Fruit fly (Drosophila melanogaster) whole organism, pupa: ENCODE results near the gene LeuRS.
A peak's percentile ranks its signal among the peaks of the same experiment; 100 is the strongest.

Experiments used
- CG10348 ChIP-seq: fragments of 200-800 bp; sonication (Bioruptor generic); IDR thresholded peaks from 2 replicates; pipeline ENCODE4 v1.3.6; 2022; ENCODE audit warnings: missing biosample characterization, missing genetic modification characterization
- CG14655 ChIP-seq: fragments of 200-800 bp; sonication (Bioruptor generic); optimal IDR thresholded peaks from 3 replicates; lab custom pipeline; 2017; ENCODE audit warnings: mild to moderate bottlenecking, missing biosample characterization, missing genetic modification reagents, missing genetic modification characterization
- CG15710 ChIP-seq: fragments of 200-800 bp; sonication (Bioruptor generic); optimal IDR thresholded peaks from 2 replicates; lab custom pipeline; 2018; ENCODE audit warnings: missing biosample characterization, mild to moderate bottlenecking, missing genetic modification characterization, moderate library complexity
- CG17806 ChIP-seq: fragments of 200-800 bp; sonication (Bioruptor generic); optimal IDR thresholded peaks from 2 replicates; lab custom pipeline; 2018; ENCODE audit warnings: missing biosample characterization, mild to moderate bottlenecking, missing genetic modification characterization, moderate library complexity
- CG32121 ChIP-seq: fragments of 200-800 bp; sonication (Bioruptor generic); IDR thresholded peaks from 2 replicates; pipeline ENCODE4 v1.3.6; 2022; ENCODE audit warnings: missing biosample characterization, missing genetic modification characterization
- CG4496 ChIP-seq: fragments of 200-800 bp; sonication (Bioruptor generic); IDR thresholded peaks from 3 replicates; pipeline ENCODE4 v1.3.6; 2022; ENCODE audit warnings: missing biosample characterization, missing genetic modification characterization
- CG8159 ChIP-seq: fragments of 200-800 bp; sonication (Bioruptor generic); optimal IDR thresholded peaks from 3 replicates; lab custom pipeline; 2018; ENCODE audit warnings: missing biosample characterization, mild to moderate bottlenecking, missing genetic modification characterization, moderate library complexity
- CG8301 ChIP-seq: fragments of 200-800 bp; sonication (Bioruptor generic); optimal IDR thresholded peaks from 2 replicates; lab custom pipeline; 2018; ENCODE audit warnings: missing biosample characterization, mild to moderate bottlenecking, missing genetic modification characterization
- EcR ChIP-seq: fragments of 200-800 bp; sonication (Bioruptor generic); optimal IDR thresholded peaks from 3 replicates; lab custom pipeline; 2019; ENCODE audit warnings: missing biosample characterization, missing genetic modification characterization, mild to moderate bottlenecking, moderate library complexity, missing genetic modification reagents
- Ets98B ChIP-seq: fragments of 200-800 bp; sonication (Bioruptor generic); IDR thresholded peaks from 2 replicates; pipeline ENCODE4 v1.3.6; 2022; ENCODE audit warnings: missing biosample characterization, missing genetic modification characterization
- Pif1A ChIP-seq: fragments of 200-800 bp; sonication (Bioruptor generic); optimal IDR thresholded peaks from 3 replicates; lab custom pipeline; 2016; ENCODE audit warnings: missing biosample characterization, missing genetic modification characterization
- Snoo ChIP-seq: fragments of 200-800 bp; sonication (Bioruptor generic); optimal IDR thresholded peaks from 3 replicates; lab custom pipeline; 2017; ENCODE audit warnings: missing biosample characterization, mild to moderate bottlenecking, missing genetic modification characterization, inconsistent platforms
- gl ChIP-seq: fragments of 200-800 bp; sonication (Bioruptor generic); optimal IDR thresholded peaks from 2 replicates; lab custom pipeline; 2018; ENCODE audit warnings: missing biosample characterization, mild to moderate bottlenecking, missing genetic modification characterization
- rn ChIP-seq: fragments of 200-800 bp; sonication (Bioruptor generic); IDR thresholded peaks from 2 replicates; pipeline ENCODE4 v1.3.6; 2022; ENCODE audit warnings: missing biosample characterization, missing genetic modification characterization

DNA sequence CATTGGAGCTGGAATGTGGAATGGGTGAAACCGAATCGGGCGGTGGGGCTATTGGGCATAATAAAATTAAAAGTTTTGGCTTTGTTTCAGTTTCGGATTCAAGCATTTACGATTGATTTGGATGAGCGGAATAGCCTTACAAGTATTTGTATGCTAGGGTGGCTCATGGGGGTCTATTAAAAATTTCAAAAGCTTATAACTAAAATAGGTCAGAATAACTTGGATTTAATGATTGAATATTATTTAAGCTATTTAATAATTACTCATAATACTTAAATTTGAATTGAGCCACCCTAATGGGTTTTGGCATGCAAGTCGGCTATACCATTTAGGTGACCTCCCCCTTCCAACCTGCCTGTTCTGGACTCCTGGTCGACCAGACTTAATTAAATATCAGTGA, 45.2 kb upstream of the LeuRS start:
- TF ChIP-seq rn (no peak), CG17806 (tag; lab: Kevin White, UChicago) (no peak), CG10348 (GFP tag; lab: Robert Waterston, UW) (no peak), CG15710 (peak; percentile 51), Snoo (no peak), EcR (GFP tag; lab: Kevin White, UChicago) (no peak), CG8159 (tag; lab: Kevin White, UChicago) (peak; percentile 76), Ets98B (GFP tag; lab: Robert Waterston, UW) (no peak), gl (tag; lab: Kevin White, UChicago) (no peak), Pif1A (no peak), CG4496 (GFP tag; lab: Robert Waterston, UW) (no peak), CG14655 (no peak), CG8301 (tag; lab: Kevin White, UChicago) (no peak), CG32121 (no peak)
